Worm (Caenorhabditis elegans): ENCODE measurements around the gene unc-32.

The unc-32 gene

DNA sequence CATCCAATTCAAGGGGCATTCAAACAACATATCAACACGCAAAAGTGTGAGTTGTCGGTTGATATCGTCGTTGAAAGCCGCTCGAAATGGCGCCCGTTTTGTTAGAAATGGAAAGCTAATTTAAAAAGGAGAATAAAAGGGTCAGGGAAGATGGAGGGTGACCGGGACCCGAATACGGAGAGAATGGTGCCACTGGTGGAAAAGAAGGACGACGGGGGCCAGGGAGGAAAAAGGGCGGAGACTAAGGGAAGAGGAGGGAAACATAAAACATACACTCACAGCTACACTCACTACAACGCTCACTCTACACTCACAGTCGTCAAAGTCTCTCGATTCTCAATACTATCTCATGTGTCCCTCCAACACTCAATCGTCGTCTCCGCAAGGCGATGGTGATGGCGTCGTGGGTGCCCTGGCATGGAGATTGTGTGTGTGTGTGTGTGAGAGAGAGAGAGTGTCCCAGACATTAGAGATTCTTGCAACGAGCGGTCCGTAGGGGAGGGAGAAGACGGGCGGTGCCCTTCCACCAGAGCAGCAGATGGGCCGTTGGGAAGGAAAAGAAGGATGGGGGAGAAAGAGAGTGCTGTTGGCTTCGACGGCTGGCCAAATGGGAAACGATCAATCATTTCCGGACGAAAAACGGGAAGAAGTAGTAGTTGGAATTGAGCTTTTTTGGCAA is 31.3 kb upstream of the unc-32 start:
- TF ChIP-seq pha-4 (tag; optimal IDR thresholded peaks at IDR 0.05) = no peak
- TF ChIP-seq fkh-2 (tag; optimal IDR thresholded peaks at IDR 0.05) = peak; percentile 21
- no peak for TF ChIP-seq pqm-1 (tag; optimal IDR thresholded peaks at IDR 0.05)
- no peak for TF ChIP-seq unc-39 (tag; optimal IDR thresholded peaks at IDR 0.05)
- no peak for TF ChIP-seq ceh-82 (tag; optimal IDR thresholded peaks at IDR 0.05)
- TF ChIP-seq nhr-11 (tag; optimal IDR thresholded peaks at IDR 0.05) = no peak
- TF ChIP-seq lsy-12 (tag; optimal IDR thresholded peaks at IDR 0.05) = peak; percentile 22
- no peak for TF ChIP-seq ceh-28 (tag; optimal IDR thresholded peaks at IDR 0.05)
- no peak for TF ChIP-seq fos-1 (tag; optimal IDR thresholded peaks at IDR 0.05)
- TF ChIP-seq snpc-4 (tag; optimal IDR thresholded peaks at IDR 0.05) = peak; percentile 30
- no peak for TF ChIP-seq nhr-67 (tag; optimal IDR thresholded peaks at IDR 0.05)
- TF ChIP-seq mml-1 (tag; optimal IDR thresholded peaks at IDR 0.05) = no peak
- peak; percentile 57 for TF ChIP-seq sea-2 (GFP tag; optimal IDR thresholded peaks at IDR 0.05)
- TF ChIP-seq nhr-12 (tag; optimal IDR thresholded peaks at IDR 0.05) = no peak
- no peak for TF ChIP-seq nhr-76 (tag; optimal IDR thresholded peaks at IDR 0.05)
- no peak for TF ChIP-seq ztf-4 (tag; optimal IDR thresholded peaks at IDR 0.05)
- peak; percentile 96 for TF ChIP-seq hmg-11 (tag; optimal IDR thresholded peaks at IDR 0.05)
- peak; percentile 68 for TF ChIP-seq egl-5 (tag; optimal IDR thresholded peaks at IDR 0.05)
- peak; percentile 99 for TF ChIP-seq lin-39 (tag; optimal IDR thresholded peaks at IDR 0.05)
- peak; percentile 88 for TF ChIP-seq ama-1 (optimal IDR thresholded peaks at IDR 0.05)
- TF ChIP-seq nhr-237 (tag; optimal IDR thresholded peaks at IDR 0.05) = no peak
- no peak for TF ChIP-seq aly-2 (tag; optimal IDR thresholded peaks at IDR 0.05)
- peak; percentile 93 for TF ChIP-seq nfya-1 (tag; optimal IDR thresholded peaks at IDR 0.05; ENCODE audit: insufficient read depth)
- no peak for TF ChIP-seq ceh-16 (tag; optimal IDR thresholded peaks at IDR 0.05)
- TF ChIP-seq fkh-10 (GFP tag; optimal IDR thresholded peaks at IDR 0.05) = peak; percentile 88
- TF ChIP-seq tbx-2 (tag; optimal IDR thresholded peaks at IDR 0.05) = peak; percentile 79
- no peak for TF ChIP-seq ztf-11 (tag; optimal IDR thresholded peaks at IDR 0.05)
- peak; percentile 79 for TF ChIP-seq elt-1 (tag; optimal IDR thresholded peaks at IDR 0.05)
- TF ChIP-seq elt-2 (tag; optimal IDR thresholded peaks at IDR 0.05) = no peak
- no peak for TF ChIP-seq skn-1 (tag; optimal IDR thresholded peaks at IDR 0.05)
- no peak for TF ChIP-seq nhr-25 (tag; optimal IDR thresholded peaks at IDR 0.05)
- TF ChIP-seq nhr-28 (tag; optimal IDR thresholded peaks at IDR 0.05) = no peak
- TF ChIP-seq elt-3 (tag; optimal IDR thresholded peaks at IDR 0.05) = no peak
- TF ChIP-seq eor-1 (tag; optimal IDR thresholded peaks at IDR 0.05) = no peak
- TF ChIP-seq jun-1 (tag; optimal IDR thresholded peaks at IDR 0.05) = peak; percentile 51
- TF ChIP-seq nhr-77 (tag; optimal IDR thresholded peaks at IDR 0.05) = no peak
- TF ChIP-seq nhr-23 (tag; optimal IDR thresholded peaks at IDR 0.05) = peak; percentile 10
- no peak for TF ChIP-seq ceh-9 (tag; optimal IDR thresholded peaks at IDR 0.05)
- peak; percentile 67 for TF ChIP-seq unc-62 (GFP tag; optimal IDR thresholded peaks at IDR 0.05)
- no peak for TF ChIP-seq mdl-1 (tag; optimal IDR thresholded peaks at IDR 0.05)
- no peak for TF ChIP-seq daf-12 (tag; optimal IDR thresholded peaks at IDR 0.05)
- TF ChIP-seq ZK546.5 (tag; optimal IDR thresholded peaks at IDR 0.05) = no peak
- no peak for TF ChIP-seq egl-27 (tag; optimal IDR thresholded peaks at IDR 0.05)
- no peak for TF ChIP-seq R02D3.7 (tag; optimal IDR thresholded peaks at IDR 0.05)
- peak; percentile 37 for TF ChIP-seq nhr-43 (tag; optimal IDR thresholded peaks at IDR 0.05; ENCODE audit: poor library complexity, severe bottlenecking)
- peak; percentile 46 for TF ChIP-seq zag-1 (tag; optimal IDR thresholded peaks at IDR 0.05)
- peak; percentile 69 for TF ChIP-seq lin-15B (tag; optimal IDR thresholded peaks at IDR 0.05)
